Fruit fly (Drosophila melanogaster): ENCODE results near the gene CG7886.

The CG7886 gene

dm6 chr3R:14679381-14680111, 37.2 kb upstream of the CG7886 start (continued):
- TF ChIP-seq Lpt (GFP tag; optimal IDR thresholded peaks at IDR 0.05) (no peak), tll (GFP tag; optimal IDR thresholded peaks at IDR 0.05) (peak in 1 of 2 experiments; percentile 100), CG10267 (tag; optimal IDR thresholded peaks at IDR 0.05) (no peak), CG15479 (GFP tag; optimal IDR thresholded peaks at IDR 0.05) (peak; percentile 57), CG10366 (GFP tag; IDR thresholded peaks at IDR 0.05) (no peak), corto (GFP tag; optimal IDR thresholded peaks at IDR 0.05) (no peak), Tbp (GFP tag; optimal IDR thresholded peaks at IDR 0.05) (no peak), nerfin-1 (tag; optimal IDR thresholded peaks at IDR 0.05) (no peak), Blimp-1 (GFP tag; optimal IDR thresholded peaks at IDR 0.05) (no peak), CG14860 (GFP tag; IDR thresholded peaks at IDR 0.05; ENCODE audit: partially characterized antibody) (no peak), prd (optimal IDR thresholded peaks at IDR 0.05) (no peak), prd (GFP tag; IDR thresholded peaks at IDR 0.05) (peak; percentile 76), jumu (GFP tag; optimal IDR thresholded peaks at IDR 0.05) (no peak), emc (GFP tag; optimal IDR thresholded peaks at IDR 0.05) (no peak), CG4730 (GFP tag; IDR thresholded peaks at IDR 0.05) (no peak), ac (GFP tag; optimal IDR thresholded peaks at IDR 0.05) (no peak)

dm6 chr3R:14677814-14678213, 35.5 kb upstream of the CG7886 start:
- TF ChIP-seq sens (GFP tag) (peak; percentile 27), vnd (GFP tag; IDR thresholded peaks at IDR 0.05; ENCODE audit: partially characterized antibody) (no peak)

- TF ChIP-seq CG2116 (GFP tag; optimal IDR thresholded peaks at IDR 0.05) (peak; percentile 22), stwl (tag; optimal IDR thresholded peaks at IDR 0.05) (peak; percentile 5), Adf1 (GFP tag; IDR thresholded peaks at IDR 0.05) (no peak), D (optimal IDR thresholded peaks at IDR 0.05) (peak; percentile 1), D (GFP tag; optimal IDR thresholded peaks at IDR 0.05) (no peak)
Measured at dm6 chr3R:14677065-14677464, 34.7 kb upstream of the CG7886 start.

- TF ChIP-seq run (tag; optimal IDR thresholded peaks at IDR 0.05): no peak
- TF ChIP-seq CG11504 (tag; optimal IDR thresholded peaks at IDR 0.05): peak; percentile 62
- no peak for TF ChIP-seq CG5180 (GFP tag; optimal IDR thresholded peaks at IDR 0.05)
- TF ChIP-seq CG2120 (GFP tag; optimal IDR thresholded peaks at IDR 0.05): no peak
- TF ChIP-seq CG4617 (GFP tag; optimal IDR thresholded peaks at IDR 0.05; ENCODE audit: borderline replicate concordance): no peak
- TF ChIP-seq Fer1 (GFP tag; optimal IDR thresholded peaks at IDR 0.05): peak; percentile 1
- no peak for TF ChIP-seq BtbVII (GFP tag; optimal IDR thresholded peaks at IDR 0.05)
- TF ChIP-seq CG6654 (GFP tag; optimal IDR thresholded peaks at IDR 0.05): no peak
- peak; percentile 86 for TF ChIP-seq CG31441 (GFP tag; IDR thresholded peaks at IDR 0.05)
- no peak for TF ChIP-seq Mes4 (GFP tag; optimal IDR thresholded peaks at IDR 0.05)
- no peak for TF ChIP-seq Doc3 (GFP tag; IDR thresholded peaks at IDR 0.05; ENCODE audit: partially characterized antibody)
- TF ChIP-seq Dll (GFP tag; IDR thresholded peaks at IDR 0.05; ENCODE audit: partially characterized antibody): no peak
- no peak for TF ChIP-seq toy (GFP tag; IDR thresholded peaks at IDR 0.05)
- TF ChIP-seq CG10654 (GFP tag; optimal IDR thresholded peaks at IDR 0.05): peak; percentile 36
- no peak for TF ChIP-seq Dbx (GFP tag; IDR thresholded peaks at IDR 0.05)
- peak; percentile 92 for TF ChIP-seq CG17829 (tag; optimal IDR thresholded peaks at IDR 0.05)
- no peak; the same call in 1 of the 2 replicates for TF ChIP-seq danr (GFP tag; IDR thresholded peaks at IDR 0.05)
- no peak for TF ChIP-seq zfh2 (GFP tag; optimal IDR thresholded peaks at IDR 0.05)
- no peak for TF ChIP-seq Aef1 (GFP tag; IDR thresholded peaks at IDR 0.05)
- TF ChIP-seq hkb (optimal IDR thresholded peaks at IDR 0.05): no peak
- peak; percentile 69 for TF ChIP-seq hkb (GFP tag; IDR thresholded peaks at IDR 0.05)
- no peak for TF ChIP-seq fu2 (GFP tag; optimal IDR thresholded peaks at IDR 0.05)
- TF ChIP-seq chn (GFP tag; optimal IDR thresholded peaks at IDR 0.05): peak; percentile 60
- no peak for TF ChIP-seq CG12942 (GFP tag; optimal IDR thresholded peaks at IDR 0.05)
- TF ChIP-seq az2 (GFP tag; optimal IDR thresholded peaks at IDR 0.05): peak; percentile 59
Measured at dm6 chr3R:14674762-14675161, 32.4 kb upstream of the CG7886 start.

Measured in whole organism, embryonic.